Fruit fly (Drosophila melanogaster): ENCODE results near the gene bigmax.

bigmax gene

DNA sequence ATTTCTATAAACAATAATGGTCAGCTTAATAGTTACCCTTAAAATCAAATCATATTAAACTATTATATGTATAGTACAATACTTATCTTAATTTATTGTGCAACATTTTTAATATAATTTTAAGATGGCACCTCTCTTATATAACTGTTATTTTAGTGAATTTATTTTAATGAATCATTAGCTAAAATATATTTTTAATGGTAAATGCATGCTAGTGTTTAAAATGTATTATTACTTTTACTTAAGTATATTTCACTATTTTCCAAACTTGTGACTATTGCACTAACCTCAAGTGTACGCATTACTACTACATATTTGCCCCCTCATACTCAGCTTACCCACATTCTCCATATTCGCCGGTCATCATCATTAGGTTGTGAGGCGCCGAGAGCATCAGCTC, 42.1 kb downstream of the bigmax start (continued):
- TF ChIP-seq salm (tag; optimal IDR thresholded peaks at IDR 0.05) = peak; percentile 82
- TF ChIP-seq CG12299 (tag; optimal IDR thresholded peaks at IDR 0.05) = peak; percentile 74
- TF ChIP-seq onecut (GFP tag; IDR thresholded peaks at IDR 0.05) = peak; percentile 56
- TF ChIP-seq CG12659 (GFP tag; optimal IDR thresholded peaks at IDR 0.05) = peak; percentile 87
- TF ChIP-seq Doc2 (GFP tag; IDR thresholded peaks at IDR 0.05) = no peak
- no peak for TF ChIP-seq da (GFP tag; optimal IDR thresholded peaks at IDR 0.05)
- TF ChIP-seq Ada2b (GFP tag; IDR thresholded peaks at IDR 0.05) = no peak
- TF ChIP-seq CG9215 (GFP tag; IDR thresholded peaks at IDR 0.05) = 0 out of 2 replicates have a peak, but pooled peaks have one; percentile 19
- TF ChIP-seq CG17328 (GFP tag; IDR thresholded peaks at IDR 0.05) = peak; percentile 61; the same call in 1 of the 2 replicates
- peak; percentile 69 for TF ChIP-seq Chrac-16 (GFP tag; optimal IDR thresholded peaks at IDR 0.05)
- no peak for TF ChIP-seq usp (GFP tag; optimal IDR thresholded peaks at IDR 0.05)
- peak; percentile 61 for TF ChIP-seq tin (GFP tag; optimal IDR thresholded peaks at IDR 0.05)
- no peak for TF ChIP-seq wdn (GFP tag; IDR thresholded peaks at IDR 0.05)
- no peak for TF ChIP-seq Gsc (GFP tag; IDR thresholded peaks at IDR 0.05)
- no peak for TF ChIP-seq fd102C (GFP tag; optimal IDR thresholded peaks at IDR 0.05)
- TF ChIP-seq CG11247 (GFP tag; IDR thresholded peaks at IDR 0.05) = no peak
- no peak for TF ChIP-seq hth (optimal IDR thresholded peaks at IDR 0.05)
- TF ChIP-seq CG6254 (GFP tag; optimal IDR thresholded peaks at IDR 0.05) = peak; percentile 65
- TF ChIP-seq Hmr (GFP tag; optimal IDR thresholded peaks at IDR 0.05) = peak; percentile 71
- no peak for TF ChIP-seq CG7745 (tag; optimal IDR thresholded peaks at IDR 0.05)
- no peak for TF ChIP-seq CG11398 (GFP tag; optimal IDR thresholded peaks at IDR 0.05)
- no peak for TF ChIP-seq eve (GFP tag; optimal IDR thresholded peaks at IDR 0.05)
- TF ChIP-seq CG4707 (GFP tag; optimal IDR thresholded peaks at IDR 0.05) = peak; percentile 1
- TF ChIP-seq CG10565 (GFP tag; optimal IDR thresholded peaks at IDR 0.05) = no peak
- TF ChIP-seq phol (tag; optimal IDR thresholded peaks at IDR 0.05) = peak; percentile 89
- TF ChIP-seq cad (GFP tag; optimal IDR thresholded peaks at IDR 0.05) = no peak
- no peak for TF ChIP-seq pb (GFP tag; optimal IDR thresholded peaks at IDR 0.05)
- TF ChIP-seq hb (GFP tag; IDR thresholded peaks at IDR 0.05; ENCODE audit: partially characterized antibody) = no peak
- TF ChIP-seq E2f1 (GFP tag; IDR thresholded peaks at IDR 0.05) = peak; percentile 57; the same call in 1 of the 2 replicates
- TF ChIP-seq CG7271 (tag; optimal IDR thresholded peaks at IDR 0.05) = peak; percentile 24
- no peak for TF ChIP-seq sc (optimal IDR thresholded peaks at IDR 0.05)
- TF ChIP-seq sc (GFP tag; optimal IDR thresholded peaks at IDR 0.05) = peak; percentile 39
- TF ChIP-seq danr (GFP tag; IDR thresholded peaks at IDR 0.05) = no peak
- peak; percentile 93 for TF ChIP-seq gem (tag; optimal IDR thresholded peaks at IDR 0.05)
- TF ChIP-seq CG17612 (GFP tag; IDR thresholded peaks at IDR 0.05) = no peak
- TF ChIP-seq CG4282 (GFP tag; optimal IDR thresholded peaks at IDR 0.05) = no peak
- TF ChIP-seq tna (GFP tag; IDR thresholded peaks at IDR 0.05; ENCODE audit: partially characterized antibody) = no peak
- TF ChIP-seq dm (GFP tag; optimal IDR thresholded peaks at IDR 0.05) = no peak
- TF ChIP-seq Abd-B (GFP tag; optimal IDR thresholded peaks at IDR 0.05) = peak; percentile 67
- TF ChIP-seq CG6175 (GFP tag; IDR thresholded peaks at IDR 0.05) = no peak
- peak; percentile 79 for TF ChIP-seq lab (GFP tag; optimal IDR thresholded peaks at IDR 0.05)
- no peak for TF ChIP-seq Antp (GFP tag; optimal IDR thresholded peaks at IDR 0.05)
- TF ChIP-seq stwl (tag; optimal IDR thresholded peaks at IDR 0.05) = no peak
- TF ChIP-seq esg (GFP tag; conservative IDR thresholded peaks at IDR 0.05) = peak; percentile 68
- TF ChIP-seq ro (GFP tag; IDR thresholded peaks at IDR 0.05) = peak; percentile 13; the same call in 1 of the 2 replicates
- peak; percentile 42 for TF ChIP-seq Lhr (GFP tag; optimal IDR thresholded peaks at IDR 0.05)
- TF ChIP-seq CG14050 (GFP tag; IDR thresholded peaks at IDR 0.05) = no peak; the same call in 2 of the 3 replicates
- no peak for TF ChIP-seq CG11085 (GFP tag; IDR thresholded peaks at IDR 0.05)
- TF ChIP-seq bsh (GFP tag; optimal IDR thresholded peaks at IDR 0.05) = peak; percentile 25 to 87
- peak; percentile 31 for TF ChIP-seq CG2120 (GFP tag; optimal IDR thresholded peaks at IDR 0.05)
- peak; percentile 78 for TF ChIP-seq twi (tag; optimal IDR thresholded peaks at IDR 0.05)
- TF ChIP-seq NC2β (GFP tag; optimal IDR thresholded peaks at IDR 0.05) = no peak

Measured in whole organism, embryonic.